Fruit fly (Drosophila melanogaster) whole organism, embryonic: ENCODE results near the gene Hr83.
A peak's percentile ranks its signal among the peaks of the same experiment; 100 is the strongest.

Experiments
- Antp ChIP-seq: fragments of 200-800 bp; sonication (Bioruptor generic); optimal IDR thresholded peaks from 3 replicates; lab custom pipeline; 2016; ENCODE audit warnings: missing biosample characterization, missing genetic modification characterization
- Atf-2 ChIP-seq: fragments of 200-800 bp; sonication (Bioruptor generic); optimal IDR thresholded peaks from 2 replicates; lab custom pipeline; 2016; ENCODE audit warnings: missing biosample characterization, missing genetic modification characterization
- Awh ChIP-seq: fragments of 200-800 bp; sonication (Bioruptor generic); IDR thresholded peaks from 2 replicates; pipeline ENCODE4, ENCODE4 v1.3.6; 2022; ENCODE audit warnings: missing biosample characterization, missing genetic modification characterization
- CG10274 ChIP-seq: fragments of 200-800 bp; sonication (Bioruptor generic); optimal IDR thresholded peaks from 3 replicates; lab custom pipeline; 2017; ENCODE audit warnings: missing biosample characterization, mild to moderate bottlenecking, missing genetic modification characterization
- CG11093 ChIP-seq: fragments of 200-800 bp; sonication (Bioruptor generic); IDR thresholded peaks from 3 replicates; pipeline ENCODE4 v1.3.6; 2022; ENCODE audit warnings: missing biosample characterization, missing genetic modification characterization
- CG11695 ChIP-seq: fragments of 200-800 bp; sonication (Bioruptor generic); IDR thresholded peaks from 3 replicates; pipeline ENCODE4 v1.3.6; 2022; ENCODE audit warnings: missing biosample characterization, missing genetic modification characterization
- CG1233 ChIP-seq: fragments of 200-800 bp; sonication (Bioruptor generic); optimal IDR thresholded peaks from 4 replicates; lab custom pipeline; 2018; ENCODE audit warnings: missing biosample characterization, mild to moderate bottlenecking, missing genetic modification characterization
- CG12659 ChIP-seq: fragments of 200-800 bp; sonication (Bioruptor generic); optimal IDR thresholded peaks from 3 replicates; lab custom pipeline; 2017; ENCODE audit warnings: mild to moderate bottlenecking, missing biosample characterization, missing genetic modification reagents, missing genetic modification characterization
- CG14014 ChIP-seq: fragments of 200-800 bp; sonication (Bioruptor generic); IDR thresholded peaks from 2 replicates; pipeline ENCODE4 v1.3.6; 2022; ENCODE audit warnings: missing biosample characterization, missing genetic modification characterization
- CG15269 ChIP-seq: fragments of 200-800 bp; sonication (Bioruptor generic); optimal IDR thresholded peaks from 2 replicates; lab custom pipeline; 2018; ENCODE audit warnings: missing biosample characterization, mild to moderate bottlenecking, missing genetic modification characterization, moderate library complexity
- CG15514 ChIP-seq: fragments of 200-800 bp; sonication (Bioruptor generic); optimal IDR thresholded peaks from 3 replicates; lab custom pipeline; 2017; ENCODE audit warnings: missing biosample characterization, missing genetic modification characterization, mild to moderate bottlenecking, moderate library complexity, missing genetic modification reagents
- CG16863 ChIP-seq: fragments of 200-800 bp; sonication (Bioruptor generic); optimal IDR thresholded peaks from 3 replicates; lab custom pipeline; 2016; ENCODE audit warnings: missing biosample characterization, missing genetic modification characterization
- CG17802 ChIP-seq: fragments of 200-800 bp; sonication (Bioruptor generic); optimal IDR thresholded peaks from 2 replicates; lab custom pipeline; 2018; ENCODE audit warnings: missing biosample characterization, mild to moderate bottlenecking, missing genetic modification characterization, moderate library complexity
- CG1832 ChIP-seq: fragments of 200-800 bp; sonication (Bioruptor generic); optimal IDR thresholded peaks from 2 replicates; lab custom pipeline; 2017; ENCODE audit warnings: missing biosample characterization, mild to moderate bottlenecking, missing genetic modification characterization, inconsistent platforms
- CG2116 ChIP-seq: fragments of 200-800 bp; sonication (Bioruptor generic); optimal IDR thresholded peaks from 3 replicates; lab custom pipeline; 2018; ENCODE audit warnings: missing biosample characterization, mild to moderate bottlenecking, missing genetic modification characterization
- CG4282 ChIP-seq: fragments of 200-800 bp; sonication (Bioruptor generic); optimal IDR thresholded peaks from 2 replicates; lab custom pipeline; 2016; ENCODE audit warnings: missing biosample characterization, missing genetic modification characterization
- CG6175 ChIP-seq: fragments of 200-800 bp; sonication (Bioruptor generic); IDR thresholded peaks from 3 replicates; pipeline ENCODE4 v1.3.6; 2022; ENCODE audit warnings: missing biosample characterization, missing genetic modification characterization
- CG7987 ChIP-seq: fragments of 200-800 bp; sonication (Bioruptor generic); optimal IDR thresholded peaks from 2 replicates; lab custom pipeline; 2018; ENCODE audit warnings: missing biosample characterization, mild to moderate bottlenecking, missing genetic modification characterization, moderate library complexity
- CG9215 ChIP-seq: fragments of 200-800 bp; sonication (Bioruptor generic); IDR thresholded peaks from 2 replicates; pipeline ENCODE4 v1.3.6; 2022; ENCODE audit warnings: missing biosample characterization, missing genetic modification characterization
- CG9727 ChIP-seq: fragments of 200-800 bp; sonication (Bioruptor generic); optimal IDR thresholded peaks from 3 replicates; lab custom pipeline; 2017; ENCODE audit warnings: missing biosample characterization, mild to moderate bottlenecking, missing genetic modification characterization
- Dfd ChIP-seq, 2 experiments: fragments of >200 bp; optimal IDR thresholded peaks; 2 replicates each; lab custom pipeline; 2017; ENCODE audit warnings: missing biosample characterization in 2 of 2, missing genetic modification characterization in 2 of 2
- Doc3 ChIP-seq: fragments of 200-800 bp; sonication (Bioruptor generic); IDR thresholded peaks from 3 replicates; pipeline ENCODE4 v1.3.6; 2022; ENCODE audit warnings: missing biosample characterization, missing genetic modification characterization; ENCODE audit not compliant: partially characterized antibody
- Ets65A ChIP-seq: fragments of 200-800 bp; sonication (Bioruptor generic); peaks from one replicate; lab custom pipeline; 2016; ENCODE audit warnings: missing biosample characterization, missing genetic modification characterization
- HLH54F ChIP-seq: fragments of 200-800 bp; sonication (Bioruptor generic); optimal IDR thresholded peaks from 3 replicates; lab custom pipeline; 2016; ENCODE audit warnings: missing biosample characterization, missing genetic modification characterization
- Hr3 ChIP-seq: fragments of 200-800 bp; sonication (Bioruptor generic); optimal IDR thresholded peaks from 3 replicates; lab custom pipeline; 2016; ENCODE audit warnings: missing biosample characterization, missing genetic modification characterization
- NFAT ChIP-seq: fragments of 200-800 bp; sonication (Bioruptor generic); IDR thresholded peaks from 2 replicates; pipeline ENCODE4 v1.3.6; 2022; ENCODE audit warnings: missing biosample characterization, missing genetic modification characterization
- Oli ChIP-seq: fragments of 200-800 bp; sonication (Bioruptor generic); optimal IDR thresholded peaks from 2 replicates; lab custom pipeline; 2018; ENCODE audit warnings: missing biosample characterization, mild to moderate bottlenecking, missing genetic modification characterization, moderate library complexity
- PHDP ChIP-seq: fragments of 200-800 bp; sonication (Bioruptor generic); optimal IDR thresholded peaks from 3 replicates; lab custom pipeline; 2018; ENCODE audit warnings: missing biosample characterization, mild to moderate bottlenecking, missing genetic modification characterization, moderate library complexity
- Sry-δ ChIP-seq: fragments of 200-800 bp; sonication (Bioruptor generic); optimal IDR thresholded peaks from 2 replicates; lab custom pipeline; 2016; ENCODE audit warnings: missing biosample characterization, missing genetic modification characterization
- Tbp ChIP-seq: fragments of >200 bp; optimal IDR thresholded peaks from 2 replicates; lab custom pipeline; 2018; ENCODE audit warnings: missing biosample characterization, missing genetic modification characterization
- ap ChIP-seq: fragments of 200-800 bp; sonication (Bioruptor generic); IDR thresholded peaks from 2 replicates; pipeline ENCODE4 v1.3.6; 2022; ENCODE audit warnings: missing biosample characterization, missing genetic modification characterization
- ase ChIP-seq: fragments of 200-800 bp; sonication (Bioruptor generic); IDR thresholded peaks from 3 replicates; pipeline ENCODE4 v1.3.6; 2022; ENCODE audit warnings: missing biosample characterization, missing genetic modification characterization
- bcd ChIP-seq: fragments of 200-800 bp; sonication (Bioruptor generic); optimal IDR thresholded peaks from 2 replicates; lab custom pipeline; 2017; ENCODE audit warnings: missing biosample characterization, mild to moderate bottlenecking, missing genetic modification characterization
- crc ChIP-seq: fragments of 200-800 bp; sonication (Bioruptor generic); optimal IDR thresholded peaks from 2 replicates; lab custom pipeline; 2016; ENCODE audit warnings: missing biosample characterization, missing genetic modification characterization
- da ChIP-seq: fragments of 200-800 bp; sonication (Bioruptor generic); optimal IDR thresholded peaks from 2 replicates; lab custom pipeline; 2016; ENCODE audit warnings: missing biosample characterization, missing genetic modification characterization
- dimm ChIP-seq: fragments of 200-800 bp; sonication (Bioruptor generic); IDR thresholded peaks from 2 replicates; pipeline ENCODE4 v1.3.6; 2022; ENCODE audit warnings: missing biosample characterization, missing genetic modification characterization
- en ChIP-seq: fragments of 200-800 bp; sonication (Bioruptor generic); optimal IDR thresholded peaks from 2 replicates; lab custom pipeline; 2016; ENCODE audit warnings: missing biosample characterization, missing genetic modification characterization
- eyg ChIP-seq: fragments of 200-800 bp; sonication (Bioruptor generic); optimal IDR thresholded peaks from 3 replicates; lab custom pipeline; 2016; ENCODE audit warnings: missing biosample characterization, missing genetic modification characterization
- gsb ChIP-seq: fragments of 200-800 bp; sonication (Bioruptor generic); IDR thresholded peaks from 2 replicates; pipeline ENCODE4 v1.3.6; 2022; ENCODE audit warnings: missing biosample characterization, missing genetic modification characterization
- hbn ChIP-seq: fragments of 200-800 bp; sonication (Bioruptor generic); IDR thresholded peaks from 2 replicates; pipeline ENCODE4 v1.3.6; 2022; ENCODE audit warnings: missing biosample characterization, missing genetic modification characterization; ENCODE audit not compliant: partially characterized antibody
- jumu ChIP-seq: fragments of 200-800 bp; sonication (Bioruptor generic); optimal IDR thresholded peaks from 3 replicates; lab custom pipeline; 2016; ENCODE audit warnings: missing biosample characterization, missing genetic modification characterization
- mam ChIP-seq: fragments of 200-800 bp; sonication (Bioruptor generic); optimal IDR thresholded peaks from 3 replicates; lab custom pipeline; 2016; ENCODE audit warnings: missing biosample characterization, missing genetic modification characterization
- mld ChIP-seq: fragments of 200-800 bp; sonication (Bioruptor generic); IDR thresholded peaks from 3 replicates; pipeline ENCODE4 v1.3.6; 2022; ENCODE audit warnings: missing biosample characterization, missing genetic modification characterization; ENCODE audit not compliant: partially characterized antibody
- prd ChIP-seq, 3 experiments: fragments of >200 bp in 2 of 3; fragments of 200-800 bp in 1 of 3; sonication (Bioruptor generic) in 1 of 3; optimal IDR thresholded peaks in 2 of 3; IDR thresholded peaks in 1 of 3; 2 replicates in 2 of 3; 3 replicates in 1 of 3; pipeline versions ENCODE4 v1.3.6 to Lab custom; 2017 to 2022; ENCODE audit warnings: missing biosample characterization in 1 of 3, missing genetic modification characterization in 1 of 3
- salm ChIP-seq: fragments of 200-800 bp; sonication (Bioruptor generic); optimal IDR thresholded peaks from 2 replicates; lab custom pipeline; 2018; ENCODE audit warnings: missing biosample characterization, mild to moderate bottlenecking, missing genetic modification characterization
- sima ChIP-seq: fragments of 200-800 bp; sonication (Bioruptor generic); optimal IDR thresholded peaks from 2 replicates; lab custom pipeline; 2016; ENCODE audit warnings: missing biosample characterization, missing genetic modification characterization
- tll ChIP-seq, 2 experiments: fragments of 200-800 bp in 1 of 2; fragments of >200 bp in 1 of 2; sonication (Bioruptor generic) in 1 of 2; optimal IDR thresholded peaks; 2 replicates each; lab custom pipeline; 2017 to 2019; ENCODE audit warnings: missing biosample characterization in 2 of 2, missing genetic modification characterization in 2 of 2, mild to moderate bottlenecking in 1 of 2, moderate library complexity in 1 of 2
- usp ChIP-seq: fragments of >200 bp; optimal IDR thresholded peaks from 2 replicates; lab custom pipeline; 2017; ENCODE audit warnings: missing biosample characterization, missing genetic modification characterization
- wek ChIP-seq: fragments of 200-800 bp; sonication (Bioruptor generic); optimal IDR thresholded peaks from 3 replicates; lab custom pipeline; 2018; ENCODE audit warnings: missing biosample characterization, mild to moderate bottlenecking, missing genetic modification characterization, moderate library complexity

Hr83 gene

dm6 chr3R:6353624-6354352, 4.7 kb downstream of the Hr83 start (continued):
- TF ChIP-seq CG14014 (GFP tag; lab: Robert Waterston, UW) (peak; percentile 29; the same call in 1 of the 2 replicates), ase (0 out of 3 replicates have a peak, but pooled peaks have one; percentile 22), CG7987 (GFP tag; lab: Kevin White, UChicago) (no peak), usp (GFP tag; lab: Kevin White, UChicago) (no peak), hbn (GFP tag; lab: Robert Waterston, UW) (no peak), CG9215 (no peak; the same call in 1 of the 2 replicates), mld (no peak), CG12659 (GFP tag; lab: Kevin White, UChicago) (peak; percentile 89), dimm (GFP tag; lab: Robert Waterston, UW) (no peak), PHDP (tag; lab: Kevin White, UChicago) (peak; percentile 89), NFAT (GFP tag; lab: Robert Waterston, UW) (no peak), bcd (GFP tag; lab: Kevin White, UChicago) (peak; percentile 84), prd (optimal IDR thresholded peaks at IDR 0.05; lab: Kevin White, UChicago) (no peak), prd (GFP tag; IDR thresholded peaks at IDR 0.05; lab: Robert Waterston, UW) (peak; percentile 63; the same call in 2 of the 3 replicates), CG1832 (GFP tag; lab: Kevin White, UChicago) (no peak), da (GFP tag; lab: Kevin White, UChicago) (no peak), Ets65A (peak; percentile 86), CG2116 (GFP tag; lab: Kevin White, UChicago) (peak; percentile 32), Dfd (GFP tag; optimal IDR thresholded peaks at IDR 0.05; lab: Kevin White, UChicago) (no peak), eyg (GFP tag; lab: Kevin White, UChicago) (no peak), CG11093 (GFP tag; lab: Robert Waterston, UW) (0 out of 3 replicates have a peak, but pooled peaks have one; percentile 17), CG15514 (GFP tag; lab: Kevin White, UChicago) (no peak), Antp (peak; percentile 53), gsb (GFP tag; lab: Robert Waterston, UW) (peak; percentile 61; the same call in 1 of the 2 replicates), salm (tag; lab: Kevin White, UChicago) (peak; percentile 55), sima (GFP tag; lab: Kevin White, UChicago) (no peak), en (GFP tag; lab: Kevin White, UChicago) (peak; percentile 64), CG15269 (no peak), CG10274 (GFP tag; lab: Kevin White, UChicago) (peak; percentile 64), Sry-δ (GFP tag; lab: Kevin White, UChicago) (peak; percentile 17), Doc3 (GFP tag; lab: Robert Waterston, UW) (no peak), CG9727 (peak; percentile 86), Atf-2 (peak; percentile 65), jumu (peak; percentile 20), Awh (GFP tag; lab: Robert Waterston, UW) (0 out of 2 replicates have a peak, but pooled peaks have one; percentile 47), CG1233 (GFP tag; lab: Kevin White, UChicago) (peak; percentile 73), CG17802 (tag; lab: Kevin White, UChicago) (peak; percentile 28), ap (GFP tag; lab: Robert Waterston, UW) (0 out of 2 replicates have a peak, but pooled peaks have one; percentile 32), Tbp (GFP tag; lab: Kevin White, UChicago) (no peak), crc (peak; percentile 45), tll (GFP tag; optimal IDR thresholded peaks at IDR 0.05; lab: Kevin White, UChicago) (no peak), CG6175 (no peak), CG16863 (GFP tag; lab: Kevin White, UChicago) (peak; percentile 41), HLH54F (GFP tag; lab: Kevin White, UChicago) (peak; percentile 45), CG11695 (GFP tag; lab: Robert Waterston, UW) (peak; percentile 80), Oli (tag; lab: Kevin White, UChicago) (peak; percentile 92), wek (GFP tag; lab: Kevin White, UChicago) (no peak), mam (GFP tag; lab: Kevin White, UChicago) (peak; percentile 62), Hr3 (GFP tag; lab: Kevin White, UChicago) (peak; percentile 77), CG4282 (GFP tag; lab: Kevin White, UChicago) (peak; percentile 75)
